Worm (Caenorhabditis elegans) whole organism, early embryonic: ENCODE measurements around the gene F01F1.11.

Experiments used
- B0310.2 ChIP-seq: sonication (generic microtip); optimal IDR thresholded peaks from 2 replicates; lab custom pipeline; 2016; ENCODE audit warnings: mild to moderate bottlenecking, missing genetic modification characterization, missing compliant biosample characterization
- F13C5.2 ChIP-seq: sonication (generic microtip); optimal IDR thresholded peaks from 2 replicates; lab custom pipeline; 2017; ENCODE audit warnings: mild to moderate bottlenecking, missing genetic modification characterization, inconsistent platforms, missing compliant biosample characterization
- aly-1 ChIP-seq: sonication (generic microtip); optimal IDR thresholded peaks from 2 replicates; lab custom pipeline; 2016; ENCODE audit warnings: missing genetic modification characterization, missing compliant biosample characterization
- ama-1 ChIP-seq: fragments of 150-350 bp; optimal IDR thresholded peaks from 2 replicates; lab custom pipeline; 2014
- ceh-13 ChIP-seq: fragments of 200-800 bp; sonication (Bioruptor generic); optimal IDR thresholded peaks from 2 replicates; lab custom pipeline; 2018; ENCODE audit warnings: mild to moderate bottlenecking, missing genetic modification characterization, missing compliant biosample characterization
- ceh-36 ChIP-seq: sonication (generic microtip); optimal IDR thresholded peaks from 2 replicates; lab custom pipeline; 2016; ENCODE audit warnings: missing genetic modification characterization, inconsistent platforms, missing compliant biosample characterization
- ets-7 ChIP-seq: sonication (generic microtip); optimal IDR thresholded peaks from 2 replicates; lab custom pipeline; 2016; ENCODE audit warnings: missing genotype, missing genetic modification characterization, missing compliant biosample characterization
- flt-1 ChIP-seq: fragments of 200-800 bp; sonication (Bioruptor generic); IDR thresholded peaks from 2 replicates; pipeline ENCODE4 v1.3.6; 2022; ENCODE audit warnings: missing genetic modification characterization, missing compliant biosample characterization
- hmbx-1 ChIP-seq: sonication (generic microtip); optimal IDR thresholded peaks from 2 replicates; lab custom pipeline; 2016; ENCODE audit warnings: mild to moderate bottlenecking, missing genetic modification characterization, missing compliant biosample characterization
- hmg-4 ChIP-seq: fragments of 200-800 bp; sonication (Bioruptor generic); optimal IDR thresholded peaks from 2 replicates; lab custom pipeline; 2018; ENCODE audit warnings: mild to moderate bottlenecking, missing genetic modification characterization, missing compliant biosample characterization
- hnd-1 ChIP-seq: sonication (generic microtip); optimal IDR thresholded peaks from 2 replicates; lab custom pipeline; 2016; ENCODE audit warnings: missing genetic modification characterization, missing compliant biosample characterization
- pes-1 ChIP-seq: fragments of 200-800 bp; sonication (Bioruptor generic); IDR thresholded peaks from 2 replicates; pipeline ENCODE4 v1.3.6; 2022; ENCODE audit warnings: missing genetic modification reagents, missing genetic modification characterization, missing compliant biosample characterization
- scrt-1 ChIP-seq: fragments of 200-800 bp; sonication (Bioruptor generic); IDR thresholded peaks from 2 replicates; pipeline ENCODE4 v1.3.6; 2022; ENCODE audit warnings: missing genetic modification characterization, missing compliant biosample characterization
- sea-1 ChIP-seq: fragments of 200-800 bp; sonication (Bioruptor generic); conservative IDR thresholded peaks from 2 replicates; pipeline ENCODE4 v1.3.6; 2022; ENCODE audit warnings: missing genetic modification characterization, missing compliant biosample characterization
- tbx-11 ChIP-seq: fragments of 200-800 bp; sonication (Bioruptor generic); IDR thresholded peaks from 2 replicates; pipeline ENCODE4 v1.3.6; 2022; ENCODE audit warnings: missing genetic modification characterization, missing compliant biosample characterization
- tbx-37 ChIP-seq: fragments of 200-800 bp; sonication (Bioruptor generic); conservative IDR thresholded peaks from 2 replicates; pipeline ENCODE4 v1.3.6; 2022; ENCODE audit warnings: missing genetic modification reagents, missing genetic modification characterization, missing compliant biosample characterization
- tra-4 ChIP-seq: sonication (generic microtip); optimal IDR thresholded peaks from 2 replicates; lab custom pipeline; 2017; ENCODE audit warnings: missing genetic modification characterization, missing compliant biosample characterization

The F01F1.11 gene

ce11 chrIII:5874263-5874662 is 2.6 kb upstream of the F01F1.11 start:
- TF ChIP-seq scrt-1 (GFP tag; lab: Robert Waterston, UW) (no peak), flt-1 (no peak), tbx-37 (GFP tag; lab: Robert Waterston, UW) (no peak), F13C5.2 (tag; lab: Kevin White, UChicago) (no peak), aly-1 (tag; lab: Kevin White, UChicago) (no peak), tra-4 (tag; lab: Kevin White, UChicago) (no peak), sea-1 (no peak), hnd-1 (tag; lab: Kevin White, UChicago) (no peak), hmg-4 (GFP tag; lab: Kevin White, UChicago) (no peak), B0310.2 (tag; lab: Kevin White, UChicago) (no peak), pes-1 (GFP tag; lab: Robert Waterston, UW) (no peak), ceh-36 (no peak)

- TF ChIP-seq hnd-1 (tag; lab: Kevin White, UChicago) (no peak), ceh-13 (GFP tag; lab: Kevin White, UChicago) (no peak), ceh-36 (no peak), hmbx-1 (tag; lab: Kevin White, UChicago) (no peak), ama-1 (lab: Kevin White, UChicago) (no peak), ets-7 (tag; lab: Kevin White, UChicago) (no peak), tbx-37 (GFP tag; lab: Robert Waterston, UW) (no peak), tra-4 (tag; lab: Kevin White, UChicago) (no peak), F13C5.2 (tag; lab: Kevin White, UChicago) (no peak), sea-1 (no peak), tbx-11 (GFP tag; lab: Robert Waterston, UW) (no peak), scrt-1 (GFP tag; lab: Robert Waterston, UW) (no peak), aly-1 (tag; lab: Kevin White, UChicago) (no peak), B0310.2 (tag; lab: Kevin White, UChicago) (no peak)
These were observed 611 bp upstream of the F01F1.11 start for ce11 chrIII:5872288-5872687.

ce11 chrIII:5869429-5869828 is 2.2 kb downstream of the F01F1.11 start, which contains the start of gene F01F1.15:
Gene F01F1.15, minus strand, starts transcription at chrIII:5869529.
- no peak for TF ChIP-seq tra-4 (tag; lab: Kevin White, UChicago)
- TF ChIP-seq ceh-13 (GFP tag; lab: Kevin White, UChicago), result no peak
- no peak for TF ChIP-seq hnd-1 (tag; lab: Kevin White, UChicago)
- TF ChIP-seq F13C5.2 (tag; lab: Kevin White, UChicago), result no peak
- TF ChIP-seq ama-1 (lab: Kevin White, UChicago), result no peak
- TF ChIP-seq scrt-1 (GFP tag; lab: Robert Waterston, UW), result no peak
- TF ChIP-seq B0310.2 (tag; lab: Kevin White, UChicago), result no peak
- TF ChIP-seq aly-1 (tag; lab: Kevin White, UChicago), result no peak
- no peak for TF ChIP-seq flt-1
- no peak for TF ChIP-seq tbx-11 (GFP tag; lab: Robert Waterston, UW)
- TF ChIP-seq hmg-4 (GFP tag; lab: Kevin White, UChicago), result no peak
- TF ChIP-seq pes-1 (GFP tag; lab: Robert Waterston, UW), result no peak
- no peak for TF ChIP-seq tbx-37 (GFP tag; lab: Robert Waterston, UW)
- TF ChIP-seq sea-1, result no peak
- no peak for TF ChIP-seq ceh-36
- TF ChIP-seq hmbx-1 (tag; lab: Kevin White, UChicago), result no peak
- TF ChIP-seq ets-7 (tag; lab: Kevin White, UChicago), result no peak

- TF ChIP-seq F13C5.2 (tag; lab: Kevin White, UChicago), result no peak
- no peak for TF ChIP-seq tra-4 (tag; lab: Kevin White, UChicago)
These were observed 3.3 kb downstream of the F01F1.11 start, which contains the start of gene eng-1 for ce11 chrIII:5868401-5868800. Gene eng-1, minus strand, starts transcription at chrIII:5868501.

ce11 chrIII:5864270-5864669 is 7.4 kb downstream of the F01F1.11 start, which contains the start of gene rabn-5:
Gene rabn-5, plus strand, starts transcription at chrIII:5864553.
- TF ChIP-seq ceh-36 (no peak), scrt-1 (GFP tag; lab: Robert Waterston, UW) (no peak), sea-1 (no peak), ets-7 (tag; lab: Kevin White, UChicago) (no peak), tra-4 (tag; lab: Kevin White, UChicago) (no peak), hmbx-1 (tag; lab: Kevin White, UChicago) (no peak), hnd-1 (tag; lab: Kevin White, UChicago) (no peak), tbx-37 (GFP tag; lab: Robert Waterston, UW) (no peak), F13C5.2 (tag; lab: Kevin White, UChicago) (no peak), ama-1 (lab: Kevin White, UChicago) (no peak), ceh-13 (GFP tag; lab: Kevin White, UChicago) (no peak), flt-1 (no peak), hmg-4 (GFP tag; lab: Kevin White, UChicago) (no peak), pes-1 (GFP tag; lab: Robert Waterston, UW) (no peak), aly-1 (tag; lab: Kevin White, UChicago) (no peak), tbx-11 (GFP tag; lab: Robert Waterston, UW) (no peak), B0310.2 (tag; lab: Kevin White, UChicago) (no peak)

- TF ChIP-seq ets-7 (tag; lab: Kevin White, UChicago) (no peak), pes-1 (GFP tag; lab: Robert Waterston, UW) (no peak), F13C5.2 (tag; lab: Kevin White, UChicago) (no peak), tbx-11 (GFP tag; lab: Robert Waterston, UW) (no peak), tbx-37 (GFP tag; lab: Robert Waterston, UW) (no peak), scrt-1 (GFP tag; lab: Robert Waterston, UW) (no peak), aly-1 (tag; lab: Kevin White, UChicago) (no peak), ceh-36 (no peak), flt-1 (no peak), hmbx-1 (tag; lab: Kevin White, UChicago) (no peak), sea-1 (no peak), ceh-13 (GFP tag; lab: Kevin White, UChicago) (no peak), ama-1 (lab: Kevin White, UChicago) (no peak), hnd-1 (tag; lab: Kevin White, UChicago) (no peak), B0310.2 (tag; lab: Kevin White, UChicago) (no peak), tra-4 (tag; lab: Kevin White, UChicago) (no peak), hmg-4 (GFP tag; lab: Kevin White, UChicago) (no peak)
These were observed 7.9 kb downstream of the F01F1.11 start, which contains the start of gene dnpp-1 for ce11 chrIII:5863774-5864173. Gene dnpp-1, minus strand, starts transcription at chrIII:5863803.
